Fruit fly (Drosophila melanogaster): ENCODE measurements around the gene CG5004.

CG5004 gene

dm6 chrX:17107401-17107916, at the start of gene CG5004:
Gene CG5004 (plus strand): TSS chrX:17107582.
- no peak for TF ChIP-seq noc (tag; optimal IDR thresholded peaks at IDR 0.05)

dm6 chrX:17066632-17067031, 40.8 kb upstream of the CG5004 start, which contains the start of gene CG45002:
Gene CG45002 (minus strand): TSS chrX:17066732.
- no peak for TF ChIP-seq noc (tag; optimal IDR thresholded peaks at IDR 0.05)

- TF ChIP-seq noc (tag; optimal IDR thresholded peaks at IDR 0.05) = no peak
Observed at dm6 chrX:17068423-17068822, 39.0 kb upstream of the CG5004 start, which contains the start of gene CG43077. Gene CG43077 (minus strand): TSS chrX:17068523.

- TF ChIP-seq noc (tag; optimal IDR thresholded peaks at IDR 0.05) = no peak
Observed at dm6 chrX:17076449-17077289, 30.7 kb upstream of the CG5004 start.

- no peak for TF ChIP-seq noc (tag; optimal IDR thresholded peaks at IDR 0.05)
Observed at dm6 chrX:17077290-17078138, 29.9 kb upstream of the CG5004 start, which contains the start of gene wcy. Gene wcy (minus strand): TSS chrX:17077897.

dm6 chrX:17078139-17078977, 29.0 kb upstream of the CG5004 start, which contains the start of gene CG4949:
Gene CG4949 (plus strand): TSS chrX:17078836.
- no peak for TF ChIP-seq noc (tag; optimal IDR thresholded peaks at IDR 0.05)

- TF ChIP-seq noc (tag; optimal IDR thresholded peaks at IDR 0.05) = no peak
Observed at dm6 chrX:17081147-17081546, 26.2 kb upstream of the CG5004 start, which contains the start of gene CG4955. Gene CG4955 (plus strand): TSS chrX:17081447.

dm6 chrX:17087575-17087974, 19.8 kb upstream of the CG5004 start, which contains the start of gene CG8945:
Gene CG8945 (minus strand): TSS chrX:17087675.
- TF ChIP-seq noc (tag; optimal IDR thresholded peaks at IDR 0.05) = no peak

- no peak for TF ChIP-seq noc (tag; optimal IDR thresholded peaks at IDR 0.05)
Observed at dm6 chrX:17090585-17090984, 16.8 kb upstream of the CG5004 start.

- peak; percentile 89 for TF ChIP-seq noc (tag; optimal IDR thresholded peaks at IDR 0.05)
Observed at dm6 chrX:17091062-17091904, 16.1 kb upstream of the CG5004 start, which contains the start of the genes CG16700 and CG4991. Gene CG16700 (plus strand): TSS chrX:17091854. Gene CG4991 (plus strand): TSS chrX:17091854.

dm6 chrX:17093431-17093830, 14.0 kb upstream of the CG5004 start:
- TF ChIP-seq noc (tag; optimal IDR thresholded peaks at IDR 0.05) = no peak

dm6 chrX:17093900-17094446, 13.4 kb upstream of the CG5004 start:
- peak; percentile 64 for TF ChIP-seq noc (tag; optimal IDR thresholded peaks at IDR 0.05)

- no peak for TF ChIP-seq noc (tag; optimal IDR thresholded peaks at IDR 0.05)
Observed at dm6 chrX:17105707-17106106, 1.7 kb upstream of the CG5004 start, which contains the start of gene Arpc3B. Gene Arpc3B (minus strand): TSS chrX:17105852.

All from whole organism, larva.